Worm (Caenorhabditis elegans) whole organism, L2 larva: ENCODE data around the gene phat-7.

Experiments
- ama-1 ChIP-seq: fragments of 150-350 bp; optimal IDR thresholded peaks from 2 replicates; lab custom pipeline; 2018; ENCODE audit warnings: inconsistent platforms
- nhr-77 ChIP-seq: fragments of 150-350 bp; optimal IDR thresholded peaks from 2 replicates; lab custom pipeline; 2014; ENCODE audit warnings: missing biosample characterization, missing genetic modification characterization

DNA sequence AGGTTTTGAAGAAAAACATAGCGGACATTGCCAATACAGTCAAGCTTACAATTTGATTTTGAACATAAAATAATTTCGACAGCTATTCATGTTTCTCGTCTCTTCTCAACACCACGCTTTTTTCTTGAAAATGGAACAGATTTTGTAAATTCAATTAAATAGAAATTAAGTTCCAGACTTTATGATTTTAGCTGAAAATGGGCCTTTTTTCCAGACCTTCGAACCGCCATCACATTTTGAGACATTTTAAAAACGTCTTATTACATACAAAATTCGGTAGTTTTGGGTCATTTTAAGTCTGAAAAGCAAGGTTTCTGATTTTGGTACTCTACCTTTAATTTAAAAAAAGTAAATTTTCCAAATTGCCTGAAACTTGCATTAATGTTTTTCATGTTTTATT is 8.1 kb upstream of the phat-7 start, which contains the start of gene C49G7.12:
- TF ChIP-seq nhr-77 (tag; lab: Kevin White, UChicago) (no peak), ama-1 (lab: Kevin White, UChicago) (no peak)
